Fruit fly (Drosophila melanogaster) whole organism, embryonic: ENCODE data around the gene Acp63F.

ENCODE experiments used
- Atf-2 ChIP-seq: fragments of 200-800 bp; sonication (Bioruptor generic); optimal IDR thresholded peaks from 2 replicates; lab custom pipeline; 2016; ENCODE audit warnings: missing biosample characterization, missing genetic modification characterization
- Atf6 ChIP-seq: fragments of 200-800 bp; sonication (Bioruptor generic); IDR thresholded peaks from 2 replicates; pipeline ENCODE4 v1.3.6; 2022; ENCODE audit warnings: missing biosample characterization, missing genetic modification characterization
- Awh ChIP-seq: fragments of 200-800 bp; sonication (Bioruptor generic); IDR thresholded peaks from 2 replicates; pipeline ENCODE4, ENCODE4 v1.3.6; 2022; ENCODE audit warnings: missing biosample characterization, missing genetic modification characterization
- B-H1 ChIP-seq: fragments of 200-800 bp; sonication (Bioruptor generic); IDR thresholded peaks from 3 replicates; pipeline ENCODE4 v1.3.6; 2022; ENCODE audit warnings: missing biosample characterization, missing genetic modification characterization
- CG10274 ChIP-seq: fragments of 200-800 bp; sonication (Bioruptor generic); optimal IDR thresholded peaks from 3 replicates; lab custom pipeline; 2017; ENCODE audit warnings: missing biosample characterization, mild to moderate bottlenecking, missing genetic modification characterization
- CG10321 ChIP-seq: fragments of 200-800 bp; sonication (Bioruptor generic); IDR thresholded peaks from 2 replicates; pipeline ENCODE4 v1.3.6; 2022; ENCODE audit warnings: missing biosample characterization, missing genetic modification characterization
- CG11456 ChIP-seq: fragments of 200-800 bp; sonication (Bioruptor generic); IDR thresholded peaks from 3 replicates; pipeline ENCODE4 v1.3.6; 2022; ENCODE audit warnings: missing biosample characterization, missing genetic modification characterization
- CG11504 ChIP-seq: fragments of 200-800 bp; sonication (Bioruptor generic); optimal IDR thresholded peaks from 3 replicates; lab custom pipeline; 2019; ENCODE audit warnings: missing biosample characterization, mild to moderate bottlenecking, missing genetic modification characterization, moderate library complexity
- CG12299 ChIP-seq: fragments of 200-800 bp; sonication (Bioruptor generic); optimal IDR thresholded peaks from 2 replicates; lab custom pipeline; 2018; ENCODE audit warnings: missing biosample characterization, mild to moderate bottlenecking, missing genetic modification characterization
- CG13424 ChIP-seq: fragments of 200-800 bp; sonication (Bioruptor generic); optimal IDR thresholded peaks from 2 replicates; lab custom pipeline; 2019; ENCODE audit warnings: missing biosample characterization, mild to moderate bottlenecking, missing genetic modification characterization, moderate library complexity
- CG14050 ChIP-seq: fragments of 200-800 bp; sonication (Bioruptor generic); IDR thresholded peaks from 3 replicates; pipeline ENCODE4 v1.3.6; 2022; ENCODE audit warnings: missing biosample characterization, missing genetic modification characterization
- CG17568 ChIP-seq: fragments of 200-800 bp; sonication (Bioruptor generic); optimal IDR thresholded peaks from 2 replicates; lab custom pipeline; 2018; ENCODE audit warnings: missing biosample characterization, mild to moderate bottlenecking, missing genetic modification characterization, moderate library complexity
- CG1792 ChIP-seq: fragments of 200-800 bp; sonication (Bioruptor generic); optimal IDR thresholded peaks from 2 replicates; lab custom pipeline; 2016; ENCODE audit warnings: missing biosample characterization, missing genetic modification characterization
- CG2875 ChIP-seq: fragments of 200-800 bp; sonication (Bioruptor generic); optimal IDR thresholded peaks from 2 replicates; lab custom pipeline; 2017; ENCODE audit warnings: missing biosample characterization, mild to moderate bottlenecking, missing genetic modification characterization, missing genetic modification reagents
- CG34376 ChIP-seq: fragments of 200-800 bp; sonication (Bioruptor generic); optimal IDR thresholded peaks from 2 replicates; lab custom pipeline; 2018; ENCODE audit warnings: missing biosample characterization, mild to moderate bottlenecking, missing genetic modification characterization
- CG7372 ChIP-seq: fragments of 200-800 bp; sonication (Bioruptor generic); IDR thresholded peaks from 2 replicates; pipeline ENCODE4 v1.3.6; 2022; ENCODE audit warnings: missing biosample characterization, missing genetic modification characterization
- CG7963 ChIP-seq: fragments of 200-800 bp; sonication (Bioruptor generic); IDR thresholded peaks from 3 replicates; pipeline ENCODE4 v1.3.6; 2022; ENCODE audit warnings: missing biosample characterization, missing genetic modification characterization; ENCODE audit not compliant: partially characterized antibody
- CG9215 ChIP-seq: fragments of 200-800 bp; sonication (Bioruptor generic); IDR thresholded peaks from 2 replicates; pipeline ENCODE4 v1.3.6; 2022; ENCODE audit warnings: missing biosample characterization, missing genetic modification characterization
- CG9817 ChIP-seq: fragments of 200-800 bp; sonication (Bioruptor generic); optimal IDR thresholded peaks from 2 replicates; lab custom pipeline; 2018; ENCODE audit warnings: missing biosample characterization, mild to moderate bottlenecking, missing genetic modification characterization, moderate library complexity
- CG9932 ChIP-seq: fragments of 200-800 bp; sonication (Bioruptor generic); IDR thresholded peaks from 2 replicates; pipeline ENCODE4 v1.3.6; 2022; ENCODE audit warnings: missing biosample characterization, missing genetic modification characterization
- Eip74EF ChIP-seq, 2 experiments: fragments of 200-800 bp in 1 of 2; fragments of >200 bp in 1 of 2; sonication (Bioruptor generic) in 1 of 2; optimal IDR thresholded peaks; 2 replicates each; lab custom pipeline; 2017 to 2019; ENCODE audit warnings: missing biosample characterization in 2 of 2, missing genetic modification characterization in 2 of 2, mild to moderate bottlenecking in 1 of 2, moderate library complexity in 1 of 2
- H2.0 ChIP-seq: fragments of 200-800 bp; sonication (Bioruptor generic); IDR thresholded peaks from 2 replicates; pipeline ENCODE4 v1.3.6; 2022; ENCODE audit warnings: missing biosample characterization, missing genetic modification characterization
- Hmr ChIP-seq: fragments of 200-800 bp; sonication (Bioruptor generic); optimal IDR thresholded peaks from 3 replicates; lab custom pipeline; 2017; ENCODE audit warnings: mild to moderate bottlenecking, missing biosample characterization, missing genetic modification reagents, missing genetic modification characterization
- NFAT ChIP-seq: fragments of 200-800 bp; sonication (Bioruptor generic); IDR thresholded peaks from 2 replicates; pipeline ENCODE4 v1.3.6; 2022; ENCODE audit warnings: missing biosample characterization, missing genetic modification characterization
- PHDP ChIP-seq: fragments of 200-800 bp; sonication (Bioruptor generic); optimal IDR thresholded peaks from 3 replicates; lab custom pipeline; 2018; ENCODE audit warnings: missing biosample characterization, mild to moderate bottlenecking, missing genetic modification characterization, moderate library complexity
- Poxn ChIP-seq: fragments of 200-800 bp; sonication (Bioruptor generic); IDR thresholded peaks from 2 replicates; pipeline ENCODE4 v1.3.6; 2022; ENCODE audit warnings: missing biosample characterization, missing genetic modification characterization
- Ssrp ChIP-seq: fragments of 200-800 bp; sonication (Bioruptor generic); optimal IDR thresholded peaks from 2 replicates; lab custom pipeline; 2018; ENCODE audit warnings: missing biosample characterization, mild to moderate bottlenecking, missing genetic modification characterization, moderate library complexity
- YL-1 ChIP-seq: fragments of 200-800 bp; sonication (Bioruptor generic); optimal IDR thresholded peaks from 3 replicates; lab custom pipeline; 2017; ENCODE audit warnings: missing biosample characterization, mild to moderate bottlenecking, missing genetic modification characterization
- ab ChIP-seq: fragments of 200-800 bp; sonication (Bioruptor generic); optimal IDR thresholded peaks from 2 replicates; lab custom pipeline; 2016; ENCODE audit warnings: missing biosample characterization, missing genetic modification characterization
- ara ChIP-seq: fragments of 200-800 bp; sonication (Bioruptor generic); IDR thresholded peaks from 2 replicates; pipeline ENCODE4 v1.3.6; 2022; ENCODE audit warnings: missing biosample characterization, missing genetic modification characterization
- cg ChIP-seq: fragments of 200-800 bp; sonication (Bioruptor generic); optimal IDR thresholded peaks from 3 replicates; lab custom pipeline; 2019; ENCODE audit warnings: missing biosample characterization, mild to moderate bottlenecking, missing genetic modification characterization, moderate library complexity
- disco-r ChIP-seq: fragments of 200-800 bp; sonication (Bioruptor generic); optimal IDR thresholded peaks from 2 replicates; lab custom pipeline; 2016; ENCODE audit warnings: missing biosample characterization, missing genetic modification characterization
- eve ChIP-seq, 2 experiments: fragments of >200 bp; optimal IDR thresholded peaks; 2 replicates each; lab custom pipeline; 2017; ENCODE audit warnings: missing biosample characterization in 2 of 2, missing genetic modification characterization in 2 of 2
- fd96Cb ChIP-seq: fragments of 200-800 bp; sonication (Bioruptor generic); optimal IDR thresholded peaks from 2 replicates; lab custom pipeline; 2018; ENCODE audit warnings: missing biosample characterization, mild to moderate bottlenecking, missing genetic modification characterization, moderate library complexity
- fu2 ChIP-seq: fragments of 200-800 bp; sonication (Bioruptor generic); optimal IDR thresholded peaks from 2 replicates; lab custom pipeline; 2016; ENCODE audit warnings: missing biosample characterization, missing genetic modification characterization
- gce ChIP-seq: fragments of 200-800 bp; sonication (Bioruptor generic); IDR thresholded peaks from 3 replicates; pipeline ENCODE4 v1.3.6; 2022; ENCODE audit warnings: missing biosample characterization, missing genetic modification characterization
- gcm ChIP-seq: fragments of 200-800 bp; sonication (Bioruptor generic); optimal IDR thresholded peaks from 2 replicates; lab custom pipeline; 2019; ENCODE audit warnings: missing biosample characterization, mild to moderate bottlenecking, missing genetic modification characterization, moderate library complexity
- gro ChIP-seq: fragments of 200-800 bp; sonication (Bioruptor generic); optimal IDR thresholded peaks from 2 replicates; lab custom pipeline; 2016; ENCODE audit warnings: missing biosample characterization, missing genetic modification characterization
- h ChIP-seq: fragments of >200 bp; optimal IDR thresholded peaks from 2 replicates; lab custom pipeline; 2017
- klu ChIP-seq: fragments of 200-800 bp; sonication (Bioruptor generic); IDR thresholded peaks from 2 replicates; pipeline ENCODE4 v1.3.6; 2022; ENCODE audit warnings: missing biosample characterization, missing genetic modification characterization
- kni ChIP-seq: fragments of 200-800 bp; sonication (Bioruptor generic); optimal IDR thresholded peaks from 3 replicates; lab custom pipeline; 2017; ENCODE audit warnings: mild to moderate bottlenecking, missing biosample characterization, missing genetic modification reagents, missing genetic modification characterization
- maf-S ChIP-seq: fragments of 200-800 bp; sonication (Bioruptor generic); optimal IDR thresholded peaks from 2 replicates; lab custom pipeline; 2016; ENCODE audit warnings: missing biosample characterization, missing genetic modification characterization
- pzg ChIP-seq: fragments of 200-800 bp; sonication (Bioruptor generic); optimal IDR thresholded peaks from 3 replicates; lab custom pipeline; 2018; ENCODE audit warnings: missing biosample characterization, mild to moderate bottlenecking, missing genetic modification characterization, moderate library complexity
- seq ChIP-seq: fragments of 200-800 bp; sonication (Bioruptor generic); IDR thresholded peaks from 2 replicates; pipeline ENCODE4 v1.3.6; 2022; ENCODE audit warnings: missing biosample characterization, missing genetic modification characterization
- sima ChIP-seq: fragments of 200-800 bp; sonication (Bioruptor generic); optimal IDR thresholded peaks from 2 replicates; lab custom pipeline; 2016; ENCODE audit warnings: missing biosample characterization, missing genetic modification characterization
- sqz ChIP-seq: fragments of 200-800 bp; sonication (Bioruptor generic); optimal IDR thresholded peaks from 3 replicates; lab custom pipeline; 2018; ENCODE audit warnings: missing biosample characterization, mild to moderate bottlenecking, missing genetic modification characterization
- tap ChIP-seq: fragments of 200-800 bp; optimal IDR thresholded peaks from 3 replicates; lab custom pipeline; 2019; ENCODE audit warnings: missing biosample characterization, mild to moderate bottlenecking, missing genetic modification characterization, moderate library complexity
- tna ChIP-seq: fragments of 200-800 bp; sonication (Bioruptor generic); IDR thresholded peaks from 2 replicates; pipeline ENCODE4 v1.3.6; 2022; ENCODE audit warnings: missing biosample characterization, missing genetic modification characterization; ENCODE audit not compliant: partially characterized antibody
- trem ChIP-seq: fragments of 200-800 bp; optimal IDR thresholded peaks from 3 replicates; lab custom pipeline; 2019; ENCODE audit warnings: missing biosample characterization, mild to moderate bottlenecking, missing genetic modification characterization, moderate library complexity
- twi ChIP-seq: fragments of 200-800 bp; optimal IDR thresholded peaks from 2 replicates; lab custom pipeline; 2019; ENCODE audit warnings: missing biosample characterization, mild to moderate bottlenecking, missing genetic modification characterization, moderate library complexity
- wor ChIP-seq: fragments of 200-800 bp; sonication (Bioruptor generic); IDR thresholded peaks from 2 replicates; pipeline ENCODE4 v1.3.6; 2022; ENCODE audit warnings: missing biosample characterization, missing genetic modification characterization
- zen ChIP-seq: fragments of 200-800 bp; sonication (Bioruptor generic); optimal IDR thresholded peaks from 3 replicates; lab custom pipeline; 2018; ENCODE audit warnings: missing biosample characterization, mild to moderate bottlenecking, missing genetic modification characterization, moderate library complexity

The Acp63F gene

DNA sequence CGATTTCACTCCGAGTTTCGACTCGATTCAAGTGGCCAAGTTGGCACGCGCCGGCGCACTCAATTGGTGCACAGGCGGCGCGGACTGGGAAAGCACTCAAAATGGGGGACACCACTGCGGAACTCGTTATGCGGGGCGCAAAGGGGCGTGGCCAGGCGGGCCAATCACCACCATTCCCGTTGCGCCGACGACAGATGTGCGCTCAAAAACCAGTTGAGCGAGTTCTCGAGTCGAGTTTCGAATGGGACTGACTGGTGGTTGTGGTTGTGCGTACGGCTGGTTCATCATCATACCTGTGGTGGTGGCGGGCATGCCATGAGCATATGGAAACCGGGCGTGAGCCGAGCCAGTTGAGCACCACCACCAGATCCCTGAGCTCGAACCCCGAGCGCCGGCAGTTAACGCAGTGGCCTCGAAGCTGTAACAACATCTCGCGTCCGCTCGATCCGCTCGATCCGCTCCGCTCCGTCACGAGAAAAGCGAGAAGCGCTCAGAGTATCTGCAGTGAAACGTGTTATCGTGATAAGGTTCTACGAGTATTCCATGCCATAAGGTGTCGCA is 29.7 kb upstream of the Acp63F start, which contains the start of gene Awh (continued):
- TF ChIP-seq CG11504 (peak; percentile 1), fu2 (GFP tag; lab: Kevin White, UChicago) (no peak), CG9817 (tag; lab: Kevin White, UChicago) (no peak), sima (no peak), Atf-2 (GFP tag; lab: Kevin White, UChicago) (no peak), tap (tag; lab: Kevin White, UChicago) (no peak), PHDP (tag; lab: Kevin White, UChicago) (no peak), CG13424 (tag; lab: Kevin White, UChicago) (no peak), cg (GFP tag; lab: Kevin White, UChicago) (peak; percentile 63), CG7372 (GFP tag; lab: Robert Waterston, UW) (no peak), Ssrp (tag; lab: Kevin White, UChicago) (no peak), CG14050 (GFP tag; lab: Robert Waterston, UW) (no peak), gro (no peak), CG7963 (GFP tag; lab: Robert Waterston, UW) (no peak), seq (peak; percentile 70), trem (tag; lab: Kevin White, UChicago) (no peak), CG1792 (GFP tag; lab: Kevin White, UChicago) (no peak), fd96Cb (tag; lab: Kevin White, UChicago) (no peak), pzg (GFP tag; lab: Kevin White, UChicago) (no peak), zen (no peak), CG34376 (GFP tag; lab: Kevin White, UChicago) (no peak), CG9932 (GFP tag; lab: Robert Waterston, UW) (0 out of 2 replicates have a peak, but pooled peaks have one; percentile 23), gce (GFP tag; lab: Robert Waterston, UW) (peak; percentile 31; the same call in 1 of the 3 replicates), ab (GFP tag; lab: Kevin White, UChicago) (no peak), gcm (peak; percentile 54), CG12299 (tag; lab: Kevin White, UChicago) (no peak), Atf6 (GFP tag; lab: Robert Waterston, UW) (no peak), eve (GFP tag; optimal IDR thresholded peaks at IDR 0.05; lab: Kevin White, UChicago) (no peak), CG10274 (GFP tag; lab: Kevin White, UChicago) (no peak), klu (GFP tag; lab: Robert Waterston, UW) (no peak), Eip74EF (GFP tag; optimal IDR thresholded peaks at IDR 0.05; lab: Kevin White, UChicago) (no peak), h (lab: Kevin White, UChicago) (no peak), H2.0 (GFP tag; lab: Robert Waterston, UW) (no peak), disco-r (GFP tag; lab: Kevin White, UChicago) (no peak), CG2875 (GFP tag; lab: Kevin White, UChicago) (no peak), YL-1 (GFP tag; lab: Kevin White, UChicago) (no peak), B-H1 (GFP tag; lab: Robert Waterston, UW) (no peak), CG17568 (no peak), CG9215 (GFP tag; lab: Robert Waterston, UW) (no peak), wor (GFP tag; lab: Robert Waterston, UW) (no peak), kni (GFP tag; lab: Kevin White, UChicago) (peak; percentile 49), Poxn (GFP tag; lab: Robert Waterston, UW) (no peak), maf-S (no peak), Awh (GFP tag; lab: Robert Waterston, UW) (no peak), Hmr (GFP tag; lab: Kevin White, UChicago) (no peak), twi (peak; percentile 89), NFAT (GFP tag; lab: Robert Waterston, UW) (no peak), ara (GFP tag; lab: Robert Waterston, UW) (no peak), sqz (GFP tag; lab: Kevin White, UChicago) (no peak), CG10321 (GFP tag; lab: Robert Waterston, UW) (no peak), tna (GFP tag; lab: Robert Waterston, UW) (no peak), CG11456 (GFP tag; lab: Robert Waterston, UW) (no peak)
